Fruit fly (Drosophila melanogaster): ENCODE measurements around the gene CG34160.

DNA sequence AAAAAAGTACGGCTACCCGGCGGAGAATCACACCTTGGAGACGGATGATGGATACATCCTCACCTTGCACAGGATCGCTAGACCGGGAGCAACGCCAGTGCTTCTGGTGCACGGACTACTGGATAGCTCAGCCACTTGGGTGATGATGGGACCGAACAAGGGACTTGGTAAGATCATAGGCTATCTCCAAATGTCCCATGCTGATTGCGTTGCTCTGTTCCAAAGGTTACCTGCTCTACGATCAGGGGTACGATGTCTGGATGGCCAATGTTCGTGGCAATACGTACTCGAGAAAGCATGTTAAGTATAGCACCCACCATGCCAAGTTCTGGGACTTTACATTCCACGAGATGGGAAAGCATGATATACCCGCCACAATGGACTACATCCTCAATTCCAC is 49.5 kb upstream of the CG34160 start:
- TF ChIP-seq CG4318 (GFP tag; optimal IDR thresholded peaks at IDR 0.05) (no peak), Hr4 (GFP tag; optimal IDR thresholded peaks at IDR 0.05) (no peak), Lpt (GFP tag; optimal IDR thresholded peaks at IDR 0.05) (no peak)
